Worm (Caenorhabditis elegans) whole organism, L1 larva: ENCODE measurements around the gene D2024.18.

ENCODE experiments used
- ama-1 ChIP-seq: fragments of 150-350 bp; optimal IDR thresholded peaks from 2 replicates; lab custom pipeline; 2014
- ceh-82 ChIP-seq, 3 experiments: fragments of 150-350 bp in 1 of 3; sonication (generic microtip) in 2 of 3; optimal IDR thresholded peaks; 2 replicates each; lab custom pipeline; 2014 to 2017; ENCODE audit warnings: missing biosample characterization in 3 of 3, missing genetic modification characterization in 3 of 3
- fkh-10 ChIP-seq: sonication (generic microtip); optimal IDR thresholded peaks from 2 replicates; lab custom pipeline; 2017; ENCODE audit warnings: missing biosample characterization, missing genetic modification reagents, missing genetic modification characterization
- lin-35 ChIP-seq, 2 experiments: fragments of 150-350 bp; optimal IDR thresholded peaks; 2 replicates each; lab custom pipeline; 2014; ENCODE audit warnings: missing biosample characterization in 2 of 2, missing genetic modification characterization in 2 of 2, missing genetic modification reagents in 2 of 2
- mep-1 ChIP-seq: fragments of 150-350 bp; optimal IDR thresholded peaks from 2 replicates; lab custom pipeline; 2014; ENCODE audit warnings: missing biosample characterization, missing genetic modification characterization
- nhr-28 ChIP-seq: fragments of 150-350 bp; optimal IDR thresholded peaks from 2 replicates; lab custom pipeline; 2014; ENCODE audit warnings: missing biosample characterization, missing genetic modification characterization
- pag-3 ChIP-seq: sonication (generic microtip); optimal IDR thresholded peaks from 2 replicates; lab custom pipeline; 2017; ENCODE audit warnings: missing genetic modification characterization, mild to moderate bottlenecking, missing compliant biosample characterization, antibody characterized with exemption, borderline replicate concordance; ENCODE audit not compliant: insufficient read depth
- rnt-1 ChIP-seq: sonication (generic microtip); optimal IDR thresholded peaks from 2 replicates; lab custom pipeline; 2016; ENCODE audit warnings: mild to moderate bottlenecking, missing genetic modification characterization, moderate library complexity, missing compliant biosample characterization
- unc-86 ChIP-seq: sonication (generic microtip); optimal IDR thresholded peaks from 2 replicates; lab custom pipeline; 2016; ENCODE audit warnings: missing genetic modification characterization, missing compliant biosample characterization
- ztf-4 ChIP-seq: fragments of 150-350 bp; optimal IDR thresholded peaks from 2 replicates; lab custom pipeline; 2014; ENCODE audit warnings: missing biosample characterization, missing genetic modification characterization

DNA sequence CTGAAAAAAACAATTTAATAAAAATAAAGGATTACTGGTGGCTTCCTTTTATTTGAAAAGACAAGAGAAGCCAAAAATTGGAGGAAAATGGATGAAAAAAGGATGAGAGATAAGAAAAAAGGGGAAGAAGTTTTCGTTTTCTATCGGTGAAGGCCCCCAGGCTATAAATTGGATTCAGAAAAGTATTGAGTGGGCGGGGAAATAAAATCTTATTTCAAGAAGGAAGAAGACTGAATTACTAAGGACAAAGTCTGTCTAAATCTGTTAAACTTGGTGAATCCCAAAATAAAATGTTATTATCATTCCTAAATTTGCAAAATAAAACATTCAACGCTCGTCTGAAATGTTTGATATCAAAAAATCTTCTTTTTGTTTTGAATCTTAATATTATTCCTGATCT, 28.2 kb upstream of the D2024.18 start:
- TF ChIP-seq ztf-4 (tag; lab: Kevin White, UChicago), result no peak
- TF ChIP-seq fkh-10 (GFP tag; lab: Kevin White, UChicago), result peak; percentile 64
- no peak for TF ChIP-seq nhr-28 (tag; lab: Kevin White, UChicago)
- no peak for TF ChIP-seq ama-1
- no peak for TF ChIP-seq rnt-1 (tag; lab: Kevin White, UChicago)
- TF ChIP-seq lin-35 (GFP tag; optimal IDR thresholded peaks at IDR 0.05; lab: Kevin White, UChicago), result no peak
- no peak for TF ChIP-seq ceh-82 (tag; optimal IDR thresholded peaks at IDR 0.05; lab: Kevin White, UChicago)
- TF ChIP-seq pag-3, result no peak
- TF ChIP-seq mep-1 (tag; lab: Kevin White, UChicago), result no peak
- TF ChIP-seq unc-86 (tag; lab: Kevin White, UChicago), result no peak
